Worm (Caenorhabditis elegans) whole organism, late embryonic: ENCODE data around the gene egl-5.

Experiments
- che-1 ChIP-seq: sonication (generic microtip); optimal IDR thresholded peaks from 2 replicates; lab custom pipeline; 2016; ENCODE audit warnings: mild to moderate bottlenecking, missing genetic modification characterization, missing compliant biosample characterization
- dmd-4 ChIP-seq: sonication (generic microtip); optimal IDR thresholded peaks from 2 replicates; lab custom pipeline; 2016; ENCODE audit warnings: borderline replicate concordance, missing genetic modification characterization, missing compliant biosample characterization
- hlh-8 ChIP-seq: sonication (generic microtip); optimal IDR thresholded peaks from 2 replicates; lab custom pipeline; 2016; ENCODE audit warnings: missing genotype, missing genetic modification characterization, missing compliant biosample characterization
- npax-4 ChIP-seq: sonication (generic microtip); optimal IDR thresholded peaks from 2 replicates; lab custom pipeline; 2016; ENCODE audit warnings: missing genetic modification characterization, missing compliant biosample characterization
- pha-4 ChIP-seq: fragments of 150-350 bp; optimal IDR thresholded peaks from 2 replicates; lab custom pipeline; 2018; ENCODE audit warnings: missing biosample characterization, missing genetic modification reagents, missing genetic modification characterization
- rnt-1 ChIP-seq: sonication (generic microtip); optimal IDR thresholded peaks from 2 replicates; lab custom pipeline; 2016; ENCODE audit warnings: missing genetic modification characterization, missing compliant biosample characterization
- tbx-2 ChIP-seq: sonication (generic microtip); optimal IDR thresholded peaks from 2 replicates; lab custom pipeline; 2016; ENCODE audit warnings: missing genetic modification characterization, missing compliant biosample characterization
- tbx-7 ChIP-seq: sonication (generic microtip); optimal IDR thresholded peaks from 2 replicates; lab custom pipeline; 2016; ENCODE audit warnings: missing genotype, missing genetic modification characterization, missing compliant biosample characterization
- unc-55 ChIP-seq: sonication (generic microtip); optimal IDR thresholded peaks from 2 replicates; lab custom pipeline; 2017; ENCODE audit warnings: missing biosample characterization, missing genetic modification reagents, missing genetic modification characterization
- ztf-16 ChIP-seq: sonication (generic microtip); optimal IDR thresholded peaks from 2 replicates; lab custom pipeline; 2017; ENCODE audit warnings: missing genetic modification characterization, missing compliant biosample characterization

ce11 chrIII:7815571-7816348 lies 1.6 kb downstream of the egl-5 start:
- TF ChIP-seq unc-55 (no peak), pha-4 (tag; lab: Kevin White, UChicago) (no peak), rnt-1 (tag; lab: Kevin White, UChicago) (no peak), che-1 (no peak), npax-4 (tag; lab: Kevin White, UChicago) (no peak), tbx-2 (tag; lab: Kevin White, UChicago) (no peak), hlh-8 (tag; lab: Kevin White, UChicago) (no peak), ztf-16 (tag; lab: Kevin White, UChicago) (no peak), tbx-7 (tag; lab: Kevin White, UChicago) (no peak), dmd-4 (tag; lab: Kevin White, UChicago) (no peak)
